Fruit fly (Drosophila melanogaster): ENCODE measurements around the gene FarO.

The FarO gene

DNA sequence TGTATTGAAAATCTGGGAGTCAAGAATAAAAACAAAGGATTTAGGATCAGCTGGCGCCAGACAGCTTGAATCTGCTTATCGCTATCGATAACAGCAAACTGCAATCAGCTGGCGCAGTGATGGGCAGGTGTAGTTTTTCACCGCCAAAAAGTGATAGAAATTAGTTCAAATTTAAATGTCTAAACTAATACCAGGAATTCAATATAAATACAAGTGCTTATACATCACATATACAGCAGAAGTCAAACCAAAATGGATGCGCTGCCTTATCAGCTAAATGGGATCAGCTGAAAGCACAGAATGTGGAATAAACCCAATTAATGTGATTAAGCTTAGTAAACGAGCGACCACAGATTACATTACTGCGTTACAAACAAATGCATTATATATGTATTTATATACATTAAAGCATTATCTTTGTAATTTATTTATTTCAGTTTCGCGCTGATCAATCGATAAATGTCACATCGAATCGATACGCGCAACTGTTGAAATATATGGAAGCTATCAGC lies 22.9 kb downstream of the FarO start, which contains the start of gene pn:
TSS of gene pn (plus strand) at position 462 of the 512 bp plus-strand sequence.
- TF ChIP-seq CG9705 (GFP tag; optimal IDR thresholded peaks at IDR 0.05) (no peak), Myc (optimal IDR thresholded peaks at IDR 0.05) (peak; percentile 71), usp (GFP tag; optimal IDR thresholded peaks at IDR 0.05) (no peak), Rel (GFP tag; optimal IDR thresholded peaks at IDR 0.05) (no peak), Rel (tag; optimal IDR thresholded peaks at IDR 0.05) (peak; percentile 20)

- no peak for TF ChIP-seq woc (GFP tag; optimal IDR thresholded peaks at IDR 0.05)
- no peak for TF ChIP-seq pan (optimal IDR thresholded peaks at IDR 0.05)
- no peak for TF ChIP-seq brk (GFP tag; optimal IDR thresholded peaks at IDR 0.05)
- no peak for TF ChIP-seq Dif (GFP tag; optimal IDR thresholded peaks at IDR 0.05; ENCODE audit: partially characterized antibody)
- no peak for TF ChIP-seq ey (GFP tag; optimal IDR thresholded peaks at IDR 0.05)
- no peak for TF ChIP-seq Dfd (GFP tag; optimal IDR thresholded peaks at IDR 0.05)
- TF ChIP-seq Hnf4 (GFP tag; optimal IDR thresholded peaks at IDR 0.05), result no peak
- TF ChIP-seq dl (GFP tag; optimal IDR thresholded peaks at IDR 0.05; ENCODE audit: insufficient read depth in 1 of 2, partially characterized antibody in 2 of 2), result no peak
- TF ChIP-seq dmrt93B (GFP tag; optimal IDR thresholded peaks at IDR 0.05), result no peak
- no peak for TF ChIP-seq Jra (GFP tag; optimal IDR thresholded peaks at IDR 0.05)
- no peak for TF ChIP-seq CG32264 (GFP tag; optimal IDR thresholded peaks at IDR 0.05)
- no peak for TF ChIP-seq tai (GFP tag; optimal IDR thresholded peaks at IDR 0.05)
- no peak for TF ChIP-seq GATAd (GFP tag; optimal IDR thresholded peaks at IDR 0.05)
- TF ChIP-seq Rel (GFP tag; optimal IDR thresholded peaks at IDR 0.05), result no peak
- TF ChIP-seq Rel (tag; optimal IDR thresholded peaks at IDR 0.05), result no peak
- no peak for TF ChIP-seq lola (GFP tag; optimal IDR thresholded peaks at IDR 0.05)
Measured at dm6 chrX:2178802-2179201, 24.9 kb downstream of the FarO start, which contains the start of gene Cyp4ae1. Cyp4ae1 (plus strand) TSS chrX:2179007.

DNA sequence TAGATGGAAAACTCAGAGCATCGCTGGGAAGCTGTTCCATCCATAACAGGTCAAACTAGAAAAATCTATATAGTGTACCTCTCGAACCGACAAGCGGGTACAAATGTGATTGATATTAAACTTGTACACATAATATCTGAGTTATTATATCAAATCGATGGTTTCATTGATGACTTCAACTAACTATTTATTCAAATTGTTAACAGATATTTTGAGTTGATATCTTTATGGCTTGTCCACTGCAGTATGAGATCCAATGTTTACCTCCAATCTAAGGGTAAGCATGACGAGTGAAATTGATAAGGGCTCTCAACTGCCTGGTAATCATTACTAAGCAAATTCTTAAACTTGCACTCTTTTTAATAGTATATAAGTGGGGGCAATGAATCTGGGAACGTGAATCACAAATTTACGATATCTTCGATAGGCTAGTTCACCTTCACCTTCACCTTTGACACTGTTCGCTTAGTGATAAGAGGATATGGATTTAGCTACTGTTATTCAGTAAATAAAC lies 27.7 kb downstream of the FarO start, which contains the start of gene Cyp4d2:
TSS of gene Cyp4d2 (plus strand) at position 51 of the 514 bp plus-strand sequence.
- TF ChIP-seq Sp1 (GFP tag; optimal IDR thresholded peaks at IDR 0.05), result no peak
- no peak for TF ChIP-seq dsf (GFP tag; optimal IDR thresholded peaks at IDR 0.05; ENCODE audit: borderline replicate concordance)
- no peak for TF ChIP-seq lola (GFP tag; optimal IDR thresholded peaks at IDR 0.05)
- TF ChIP-seq h (GFP tag; optimal IDR thresholded peaks at IDR 0.05), result no peak
- TF ChIP-seq Hnf4 (GFP tag; optimal IDR thresholded peaks at IDR 0.05), result no peak
- TF ChIP-seq CG9705 (GFP tag; optimal IDR thresholded peaks at IDR 0.05), result no peak
- no peak for TF ChIP-seq CG32264 (GFP tag; optimal IDR thresholded peaks at IDR 0.05)
- TF ChIP-seq Dfd (GFP tag; optimal IDR thresholded peaks at IDR 0.05), result no peak
- no peak for TF ChIP-seq fru (GFP tag; optimal IDR thresholded peaks at IDR 0.05)
- TF ChIP-seq pan (optimal IDR thresholded peaks at IDR 0.05), result no peak

- TF ChIP-seq Myc (optimal IDR thresholded peaks at IDR 0.05) (no peak), woc (GFP tag; optimal IDR thresholded peaks at IDR 0.05) (no peak), dsf (GFP tag; optimal IDR thresholded peaks at IDR 0.05; ENCODE audit: borderline replicate concordance) (no peak), rgr (GFP tag; optimal IDR thresholded peaks at IDR 0.05) (no peak)
Measured at dm6 chrX:2175265-2175795, 28.3 kb downstream of the FarO start, which contains the start of gene Cyp4d14. Cyp4d14 (minus strand) TSS chrX:2175315.

DNA sequence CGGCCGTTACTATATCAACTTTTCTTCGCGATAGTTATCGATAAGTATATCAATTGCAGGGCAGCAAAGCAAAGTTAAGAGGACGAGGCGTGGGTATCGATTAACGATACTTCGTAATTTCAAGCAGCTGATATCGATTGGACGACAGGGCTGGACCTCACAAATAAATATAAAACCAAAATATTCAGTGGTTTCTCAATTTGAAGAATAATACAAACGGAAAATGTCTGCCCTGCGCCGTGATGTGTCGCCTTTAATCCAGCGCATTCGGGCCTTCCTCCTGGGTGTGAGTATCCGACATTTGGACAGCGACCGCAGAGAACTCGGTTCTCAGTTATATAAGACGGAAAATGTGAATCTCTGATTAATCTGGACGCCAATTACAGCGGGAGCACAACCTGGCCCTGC lies 31.2 kb downstream of the FarO start, which contains the start of gene ND-B14.5A:
TSS of gene ND-B14.5A (plus strand) at position 107 of the 408 bp plus-strand sequence.
- no peak for TF ChIP-seq sage (GFP tag; optimal IDR thresholded peaks at IDR 0.05)
- TF ChIP-seq br (GFP tag; optimal IDR thresholded peaks at IDR 0.05), result no peak
- TF ChIP-seq Abd-B (GFP tag; optimal IDR thresholded peaks at IDR 0.05), result no peak
- no peak for TF ChIP-seq Jra (GFP tag; optimal IDR thresholded peaks at IDR 0.05)
- no peak for TF ChIP-seq woc (GFP tag; optimal IDR thresholded peaks at IDR 0.05)
- TF ChIP-seq Sp1 (GFP tag; optimal IDR thresholded peaks at IDR 0.05), result no peak
- TF ChIP-seq Mio (GFP tag; optimal IDR thresholded peaks at IDR 0.05), result no peak
- TF ChIP-seq N (GFP tag; optimal IDR thresholded peaks at IDR 0.05), result no peak
- no peak for TF ChIP-seq Dfd (GFP tag; optimal IDR thresholded peaks at IDR 0.05)
- TF ChIP-seq dmrt93B (GFP tag; optimal IDR thresholded peaks at IDR 0.05), result no peak
- TF ChIP-seq Rel (GFP tag; optimal IDR thresholded peaks at IDR 0.05), result no peak
- no peak for TF ChIP-seq Rel (tag; optimal IDR thresholded peaks at IDR 0.05)
- no peak for TF ChIP-seq Hnf4 (GFP tag; optimal IDR thresholded peaks at IDR 0.05)
- TF ChIP-seq dl (GFP tag; optimal IDR thresholded peaks at IDR 0.05; ENCODE audit: insufficient read depth in 1 of 2, partially characterized antibody in 2 of 2), result no peak
- no peak for TF ChIP-seq usp (GFP tag; optimal IDR thresholded peaks at IDR 0.05)

Measured in whole organism, wandering third instar larva.